Worm (Caenorhabditis elegans) whole organism, L3 larva: ENCODE data around the gene sap-140.

Source experiments
- ama-1 ChIP-seq: fragments of 150-350 bp; optimal IDR thresholded peaks from 2 replicates; lab custom pipeline; 2018
- daf-12 ChIP-seq: fragments of 150-350 bp; optimal IDR thresholded peaks from 2 replicates; lab custom pipeline; 2014; ENCODE audit warnings: missing biosample characterization, missing genetic modification reagents, missing genetic modification characterization
- fkh-10 ChIP-seq: sonication (generic microtip); optimal IDR thresholded peaks from 2 replicates; lab custom pipeline; 2017; ENCODE audit warnings: missing biosample characterization, missing genetic modification reagents, missing genetic modification characterization
- nhr-25 ChIP-seq: sonication (generic microtip); optimal IDR thresholded peaks from 2 replicates; lab custom pipeline; 2017; ENCODE audit warnings: missing biosample characterization, missing genetic modification characterization
- nhr-28 ChIP-seq: fragments of 150-350 bp; optimal IDR thresholded peaks from 2 replicates; lab custom pipeline; 2014; ENCODE audit warnings: missing biosample characterization, missing genetic modification characterization
- nhr-43 ChIP-seq: sonication (generic microtip); optimal IDR thresholded peaks from 2 replicates; lab custom pipeline; 2016; ENCODE audit warnings: mild to moderate bottlenecking, missing genetic modification characterization, missing compliant biosample characterization; ENCODE audit not compliant: poor library complexity, severe bottlenecking
- pha-4 ChIP-seq: fragments of 150-350 bp; optimal IDR thresholded peaks from 2 replicates; lab custom pipeline; 2014; ENCODE audit warnings: missing biosample characterization, missing genetic modification reagents, missing genetic modification characterization
- ztf-11 ChIP-seq: fragments of 150-350 bp; optimal IDR thresholded peaks from 2 replicates; lab custom pipeline; 2014; ENCODE audit warnings: missing biosample characterization, missing genetic modification characterization
- ztf-4 ChIP-seq: fragments of 150-350 bp; optimal IDR thresholded peaks from 2 replicates; lab custom pipeline; 2014; ENCODE audit warnings: missing biosample characterization, missing genetic modification characterization

DNA sequence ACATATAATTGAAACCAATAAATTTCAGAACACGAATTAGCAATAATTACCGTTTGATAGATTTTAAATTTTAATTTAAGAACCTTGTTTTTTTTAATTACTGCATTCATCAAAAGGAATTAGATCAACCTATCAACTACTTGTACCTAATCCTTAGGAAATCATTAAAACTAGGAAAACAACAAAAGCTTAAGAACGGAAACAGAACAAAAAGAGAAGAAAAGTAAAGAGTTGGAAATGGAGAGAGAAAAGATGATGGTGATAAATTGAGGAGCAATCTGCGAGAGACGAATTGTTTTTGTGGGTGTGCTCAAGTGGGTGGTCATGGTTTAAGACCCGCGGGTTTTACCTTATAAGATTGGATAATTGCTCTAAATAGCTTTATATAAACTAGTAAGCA lies 35.8 kb downstream of the sap-140 start:
- no peak for TF ChIP-seq nhr-25 (tag; lab: Kevin White, UChicago)
- TF ChIP-seq ztf-11 (tag; lab: Kevin White, UChicago): no peak
- TF ChIP-seq ama-1 (lab: Kevin White, UChicago): no peak
- TF ChIP-seq fkh-10 (GFP tag; lab: Kevin White, UChicago): no peak
- no peak for TF ChIP-seq daf-12
- TF ChIP-seq nhr-28 (tag; lab: Kevin White, UChicago): no peak
- no peak for TF ChIP-seq ztf-4 (tag; lab: Kevin White, UChicago)
- TF ChIP-seq pha-4 (tag; lab: Kevin White, UChicago): no peak
- TF ChIP-seq nhr-43 (tag; lab: Kevin White, UChicago): no peak
